Worm (Caenorhabditis elegans) whole organism, early embryonic: Measurements from ENCODE around the gene cct-2.

Experiments used
- B0310.2 ChIP-seq: sonication (generic microtip); optimal IDR thresholded peaks from 2 replicates; lab custom pipeline; 2016; ENCODE audit warnings: mild to moderate bottlenecking, missing genetic modification characterization, missing compliant biosample characterization
- F13C5.2 ChIP-seq: sonication (generic microtip); optimal IDR thresholded peaks from 2 replicates; lab custom pipeline; 2017; ENCODE audit warnings: mild to moderate bottlenecking, missing genetic modification characterization, inconsistent platforms, missing compliant biosample characterization
- ama-1 ChIP-seq: fragments of 150-350 bp; optimal IDR thresholded peaks from 2 replicates; lab custom pipeline; 2014
- ceh-13 ChIP-seq: fragments of 200-800 bp; sonication (Bioruptor generic); optimal IDR thresholded peaks from 2 replicates; lab custom pipeline; 2018; ENCODE audit warnings: mild to moderate bottlenecking, missing genetic modification characterization, missing compliant biosample characterization
- ceh-36 ChIP-seq: sonication (generic microtip); optimal IDR thresholded peaks from 2 replicates; lab custom pipeline; 2016; ENCODE audit warnings: missing genetic modification characterization, inconsistent platforms, missing compliant biosample characterization
- flt-1 ChIP-seq: fragments of 200-800 bp; sonication (Bioruptor generic); IDR thresholded peaks from 2 replicates; pipeline ENCODE4 v1.3.6; 2022; ENCODE audit warnings: missing genetic modification characterization, missing compliant biosample characterization
- hmbx-1 ChIP-seq: sonication (generic microtip); optimal IDR thresholded peaks from 2 replicates; lab custom pipeline; 2016; ENCODE audit warnings: mild to moderate bottlenecking, missing genetic modification characterization, missing compliant biosample characterization
- hmg-4 ChIP-seq: fragments of 200-800 bp; sonication (Bioruptor generic); optimal IDR thresholded peaks from 2 replicates; lab custom pipeline; 2018; ENCODE audit warnings: mild to moderate bottlenecking, missing genetic modification characterization, missing compliant biosample characterization
- pes-1 ChIP-seq: fragments of 200-800 bp; sonication (Bioruptor generic); IDR thresholded peaks from 2 replicates; pipeline ENCODE4 v1.3.6; 2022; ENCODE audit warnings: missing genetic modification reagents, missing genetic modification characterization, missing compliant biosample characterization
- scrt-1 ChIP-seq: fragments of 200-800 bp; sonication (Bioruptor generic); IDR thresholded peaks from 2 replicates; pipeline ENCODE4 v1.3.6; 2022; ENCODE audit warnings: missing genetic modification characterization, missing compliant biosample characterization
- sea-1 ChIP-seq: fragments of 200-800 bp; sonication (Bioruptor generic); conservative IDR thresholded peaks from 2 replicates; pipeline ENCODE4 v1.3.6; 2022; ENCODE audit warnings: missing genetic modification characterization, missing compliant biosample characterization
- tbx-37 ChIP-seq: fragments of 200-800 bp; sonication (Bioruptor generic); conservative IDR thresholded peaks from 2 replicates; pipeline ENCODE4 v1.3.6; 2022; ENCODE audit warnings: missing genetic modification reagents, missing genetic modification characterization, missing compliant biosample characterization

DNA sequence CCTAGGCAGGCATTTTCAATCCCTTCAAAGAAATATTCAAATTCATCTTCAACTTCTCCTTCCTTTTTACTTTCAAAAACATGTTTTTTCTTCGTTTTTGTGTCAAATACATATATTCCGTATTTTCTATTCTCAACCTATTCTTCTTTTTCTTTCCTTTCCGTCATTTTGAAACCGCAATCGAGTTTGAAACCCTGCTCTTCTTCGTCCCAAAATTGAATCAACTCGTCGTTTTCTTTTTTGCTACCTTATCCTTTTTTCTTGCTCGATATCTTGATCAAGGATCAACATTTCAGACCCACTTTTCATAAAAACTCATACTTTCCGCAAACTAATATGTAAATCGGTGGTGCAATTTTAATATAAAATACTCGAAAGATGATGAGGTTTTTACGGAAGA lies 17.6 kb downstream of the cct-2 start:
- TF ChIP-seq F13C5.2 (no peak), B0310.2 (tag; lab: Kevin White, UChicago) (no peak), ama-1 (no peak), flt-1 (GFP tag; lab: Robert Waterston, UW) (no peak), ceh-13 (GFP tag; lab: Kevin White, UChicago) (no peak), tbx-37 (GFP tag; lab: Robert Waterston, UW) (no peak), sea-1 (no peak), pes-1 (no peak), hmbx-1 (tag; lab: Kevin White, UChicago) (no peak), ceh-36 (tag; lab: Kevin White, UChicago) (no peak), scrt-1 (no peak), hmg-4 (no peak)
